Fruit fly (Drosophila melanogaster) whole organism, wandering third instar larva: ENCODE data around the gene Acbp5.

Experiments
- CG9705 ChIP-seq: fragments of 200-800 bp; sonication (Bioruptor generic); optimal IDR thresholded peaks from 2 replicates; lab custom pipeline; 2018; ENCODE audit warnings: missing biosample characterization, mild to moderate bottlenecking, missing genetic modification characterization
- HLH106 ChIP-seq: fragments of 200-800 bp; optimal IDR thresholded peaks from 3 replicates; lab custom pipeline; 2019; ENCODE audit warnings: missing biosample characterization, mild to moderate bottlenecking, missing genetic modification characterization, moderate library complexity
- Myc ChIP-seq: fragments of >200 bp; optimal IDR thresholded peaks from 2 replicates; lab custom pipeline; 2017
- dmrt93B ChIP-seq: fragments of 200-800 bp; sonication (Bioruptor generic); optimal IDR thresholded peaks from 2 replicates; lab custom pipeline; 2018; ENCODE audit warnings: missing biosample characterization, mild to moderate bottlenecking, missing genetic modification characterization
- dsf ChIP-seq: sonication (Bioruptor generic); optimal IDR thresholded peaks from 2 replicates; lab custom pipeline; 2016; ENCODE audit warnings: missing biosample characterization, missing genetic modification characterization, borderline replicate concordance
- jim ChIP-seq: fragments of 175-275, 200-325 bp; sonication (Bioruptor generic); optimal IDR thresholded peaks from 2 replicates; lab custom pipeline; 2016; ENCODE audit warnings: missing biosample characterization, mild to moderate bottlenecking, missing genetic modification characterization
- usp ChIP-seq: fragments of >200 bp; optimal IDR thresholded peaks from 2 replicates; lab custom pipeline; 2017; ENCODE audit warnings: missing biosample characterization, missing genetic modification characterization

DNA sequence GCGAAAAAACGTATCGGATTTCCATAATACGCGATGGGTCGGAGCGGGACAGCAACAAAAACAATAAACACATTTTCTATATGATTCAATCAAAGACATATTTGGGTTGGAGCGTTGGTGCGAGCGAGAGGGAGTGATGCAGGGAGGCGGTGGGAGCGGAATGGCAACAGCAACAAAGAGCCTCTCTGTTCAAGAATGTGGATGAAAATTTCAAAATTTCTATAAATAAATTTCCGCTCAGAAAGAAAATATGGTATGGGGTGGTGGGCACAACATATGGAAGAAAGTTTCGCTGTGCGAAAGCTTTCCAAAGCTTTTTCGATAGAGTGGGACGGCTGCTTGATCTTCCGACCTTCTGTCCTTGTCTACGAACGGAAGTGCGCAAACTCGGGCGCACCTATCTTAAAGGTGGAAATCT lies 47.3 kb downstream of the Acbp5 start:
- TF ChIP-seq usp (GFP tag; lab: Kevin White, UChicago) = no peak
- TF ChIP-seq HLH106 (tag; lab: Kevin White, UChicago) = no peak
- no peak for TF ChIP-seq dsf (GFP tag; lab: Kevin White, UChicago)
- peak; percentile 12 for TF ChIP-seq dmrt93B (GFP tag; lab: Kevin White, UChicago)
- no peak for TF ChIP-seq jim (GFP tag; lab: Kevin White, UChicago)
- no peak for TF ChIP-seq CG9705 (GFP tag; lab: Kevin White, UChicago)
- no peak for TF ChIP-seq Myc (lab: Kevin White, UChicago)
